Worm (Caenorhabditis elegans) whole organism, L1 larva: ENCODE measurements around the gene F58D2.5.

Source experiments
- C04F5.9 ChIP-seq: sonication (generic microtip); optimal IDR thresholded peaks from 2 replicates; lab custom pipeline; 2016; ENCODE audit warnings: missing genetic modification characterization, missing compliant biosample characterization
- F16B12.6 ChIP-seq: fragments of 150-350 bp; optimal IDR thresholded peaks from 2 replicates; lab custom pipeline; 2014; ENCODE audit warnings: missing biosample characterization, missing genetic modification characterization
- Y116A8C.19 ChIP-seq: sonication (generic microtip); optimal IDR thresholded peaks from 2 replicates; lab custom pipeline; 2016; ENCODE audit warnings: missing compliant biosample characterization, missing genetic modification characterization, borderline replicate concordance
- aha-1 ChIP-seq: fragments of 150-350 bp; optimal IDR thresholded peaks from 2 replicates; lab custom pipeline; 2014; ENCODE audit warnings: missing biosample characterization, missing genetic modification characterization
- aly-2 ChIP-seq: fragments of 150-350 bp; optimal IDR thresholded peaks from 2 replicates; lab custom pipeline; 2014; ENCODE audit warnings: missing biosample characterization, missing genetic modification characterization
- ama-1 ChIP-seq: fragments of 150-350 bp; optimal IDR thresholded peaks from 2 replicates; lab custom pipeline; 2014
- blmp-1 ChIP-seq: fragments of 150-350 bp; optimal IDR thresholded peaks from 2 replicates; lab custom pipeline; 2014; ENCODE audit warnings: missing biosample characterization, missing genetic modification characterization
- ceh-88 ChIP-seq: fragments of 200-800 bp; sonication (Bioruptor generic); IDR thresholded peaks from 2 replicates; pipeline ENCODE4 v1.3.6; 2022; ENCODE audit warnings: missing genetic modification characterization, missing compliant biosample characterization
- dsc-1 ChIP-seq: sonication (generic microtip); optimal IDR thresholded peaks from 2 replicates; lab custom pipeline; 2016; ENCODE audit warnings: mild to moderate bottlenecking, missing genetic modification characterization, missing compliant biosample characterization
- efl-1 ChIP-seq, 4 experiments: fragments of 150-350 bp; optimal IDR thresholded peaks in 3 of 4; peaks in 1 of 4; 1 replicate in 1 of 4; 2 replicates in 3 of 4; lab custom pipeline; 2014; ENCODE audit warnings: missing biosample characterization in 2 of 4, missing genetic modification characterization in 2 of 4, missing genetic modification reagents in 2 of 4
- elt-3 ChIP-seq, 6 experiments: fragments of 150-350 bp in 1 of 6; sonication (generic microtip); optimal IDR thresholded peaks; 2 replicates each; lab custom pipeline; 2017 to 2018; ENCODE audit warnings: missing biosample characterization in 6 of 6, missing genetic modification characterization in 6 of 6, inconsistent platforms in 1 of 6
- ets-5 ChIP-seq: fragments of 200-800 bp; sonication (Bioruptor generic); IDR thresholded peaks from 2 replicates; pipeline ENCODE4 v1.3.6; 2022; ENCODE audit warnings: missing genetic modification characterization, missing compliant biosample characterization
- fkh-4 ChIP-seq: sonication (generic microtip); optimal IDR thresholded peaks from 2 replicates; lab custom pipeline; 2016; ENCODE audit warnings: missing compliant biosample characterization, missing genetic modification characterization, borderline replicate concordance
- fkh-8 ChIP-seq: sonication (generic microtip); optimal IDR thresholded peaks from 2 replicates; lab custom pipeline; 2016; ENCODE audit warnings: mild to moderate bottlenecking, missing genetic modification characterization, missing compliant biosample characterization
- fos-1 ChIP-seq: fragments of 150-350 bp; optimal IDR thresholded peaks from 2 replicates; lab custom pipeline; 2014; ENCODE audit warnings: missing biosample characterization, missing genetic modification characterization
- grh-1 ChIP-seq: fragments of 200-800 bp; sonication (Bioruptor generic); IDR thresholded peaks from 2 replicates; pipeline ENCODE4 v1.3.6; 2022; ENCODE audit warnings: missing genetic modification reagents, missing genetic modification characterization, missing compliant biosample characterization
- hlh-17 ChIP-seq: fragments of 200-800 bp; sonication (Bioruptor generic); optimal IDR thresholded peaks from 2 replicates; lab custom pipeline; 2018; ENCODE audit warnings: missing genetic modification characterization, mild to moderate bottlenecking, missing compliant biosample characterization, moderate library complexity, borderline replicate concordance
- irx-1 ChIP-seq: sonication (generic microtip); optimal IDR thresholded peaks from 2 replicates; lab custom pipeline; 2016; ENCODE audit warnings: missing genetic modification characterization, missing compliant biosample characterization
- isw-1 ChIP-seq: fragments of 200-800 bp; sonication (Bioruptor generic); IDR thresholded peaks from 2 replicates; pipeline ENCODE4 v1.3.6; 2022; ENCODE audit warnings: missing genetic modification characterization, missing compliant biosample characterization
- jun-1 ChIP-seq: fragments of 150-350 bp; optimal IDR thresholded peaks from 2 replicates; lab custom pipeline; 2014; ENCODE audit warnings: missing biosample characterization, missing genetic modification reagents, missing genetic modification characterization
- lin-13 ChIP-seq: fragments of 150-350 bp; optimal IDR thresholded peaks from 2 replicates; lab custom pipeline; 2014; ENCODE audit warnings: missing biosample characterization, missing genetic modification reagents, missing genetic modification characterization
- lir-3 ChIP-seq: sonication (generic microtip); optimal IDR thresholded peaks from 2 replicates; lab custom pipeline; 2016; ENCODE audit warnings: mild to moderate bottlenecking, missing genetic modification characterization, moderate library complexity, missing compliant biosample characterization; ENCODE audit not compliant: poor library complexity
- mab-9 ChIP-seq: fragments of 200-800 bp; sonication (Bioruptor generic); IDR thresholded peaks from 2 replicates; pipeline ENCODE4 v1.3.6; 2022; ENCODE audit warnings: missing genetic modification reagents, missing genetic modification characterization, missing compliant biosample characterization
- mdl-1 ChIP-seq, 2 experiments: fragments of 150-350 bp; optimal IDR thresholded peaks; 2 replicates each; lab custom pipeline; 2014 to 2017; ENCODE audit warnings: missing biosample characterization in 2 of 2, missing genetic modification characterization in 2 of 2, inconsistent platforms in 1 of 2
- nhr-19 ChIP-seq: fragments of 200-800 bp; sonication (Bioruptor generic); conservative IDR thresholded peaks from 2 replicates; pipeline ENCODE4 v1.3.6; 2022; ENCODE audit warnings: missing genetic modification characterization, missing compliant biosample characterization
- nhr-28 ChIP-seq: fragments of 150-350 bp; optimal IDR thresholded peaks from 2 replicates; lab custom pipeline; 2014; ENCODE audit warnings: missing biosample characterization, missing genetic modification characterization
- nhr-47 ChIP-seq: sonication (generic microtip); optimal IDR thresholded peaks from 2 replicates; lab custom pipeline; 2016; ENCODE audit warnings: mild to moderate bottlenecking, missing genetic modification characterization, moderate library complexity, missing compliant biosample characterization
- nhr-71 ChIP-seq: sonication (generic microtip); optimal IDR thresholded peaks from 2 replicates; lab custom pipeline; 2016; ENCODE audit warnings: mild to moderate bottlenecking, missing genetic modification characterization, moderate library complexity, missing compliant biosample characterization
- nhr-77 ChIP-seq: fragments of 150-350 bp; optimal IDR thresholded peaks from 2 replicates; lab custom pipeline; 2014; ENCODE audit warnings: missing biosample characterization, missing genetic modification characterization
- nhr-84 ChIP-seq: sonication (generic microtip); optimal IDR thresholded peaks from 2 replicates; lab custom pipeline; 2017; ENCODE audit warnings: missing biosample characterization, missing genetic modification characterization
- nhr-85 ChIP-seq: sonication (generic microtip); peaks from one replicate; lab custom pipeline; 2016; ENCODE audit warnings: missing genetic modification characterization, inconsistent platforms, missing compliant biosample characterization
- nhr-90 ChIP-seq: sonication (generic microtip); optimal IDR thresholded peaks from 2 replicates; lab custom pipeline; 2016; ENCODE audit warnings: mild to moderate bottlenecking, missing genetic modification characterization, missing compliant biosample characterization; ENCODE audit not compliant: poor library complexity
- pag-3 ChIP-seq: sonication (generic microtip); optimal IDR thresholded peaks from 2 replicates; lab custom pipeline; 2017; ENCODE audit warnings: missing genetic modification characterization, mild to moderate bottlenecking, missing compliant biosample characterization, antibody characterized with exemption, borderline replicate concordance; ENCODE audit not compliant: insufficient read depth
- skn-1 ChIP-seq: fragments of 150-350 bp; optimal IDR thresholded peaks from 2 replicates; lab custom pipeline; 2014; ENCODE audit warnings: missing biosample characterization, missing genetic modification characterization
- snpc-4 ChIP-seq: fragments of 150-350 bp; optimal IDR thresholded peaks from 2 replicates; lab custom pipeline; 2014; ENCODE audit warnings: missing biosample characterization, missing genetic modification characterization
- snu-23 ChIP-seq: sonication (generic microtip); optimal IDR thresholded peaks from 2 replicates; lab custom pipeline; 2016; ENCODE audit warnings: missing genetic modification characterization, missing compliant biosample characterization
- sptf-1 ChIP-seq: fragments of 150-350 bp; optimal IDR thresholded peaks from 2 replicates; lab custom pipeline; 2014; ENCODE audit warnings: missing biosample characterization, missing genetic modification characterization
- sup-37 ChIP-seq: fragments of 200-800 bp; sonication (Bioruptor generic); optimal IDR thresholded peaks from 2 replicates; lab custom pipeline; 2018; ENCODE audit warnings: mild to moderate bottlenecking, missing genetic modification characterization, missing compliant biosample characterization
- tlp-1 ChIP-seq: fragments of 150-350 bp; optimal IDR thresholded peaks from 2 replicates; lab custom pipeline; 2014; ENCODE audit warnings: missing biosample characterization, missing genetic modification characterization
- unc-130 ChIP-seq: fragments of 150-350 bp; optimal IDR thresholded peaks from 2 replicates; lab custom pipeline; 2017; ENCODE audit warnings: missing biosample characterization, missing genetic modification characterization, inconsistent platforms
- unc-86 ChIP-seq: sonication (generic microtip); optimal IDR thresholded peaks from 2 replicates; lab custom pipeline; 2016; ENCODE audit warnings: missing genetic modification characterization, missing compliant biosample characterization
- unc-98 ChIP-seq: fragments of 200-800 bp; sonication (Bioruptor generic); IDR thresholded peaks from 2 replicates; pipeline ENCODE4 v1.3.6; 2022; ENCODE audit warnings: missing genetic modification characterization, missing compliant biosample characterization
- xbp-1 ChIP-seq: sonication (generic microtip); optimal IDR thresholded peaks from 2 replicates; lab custom pipeline; 2016; ENCODE audit warnings: missing genetic modification characterization, missing compliant biosample characterization
- ztf-11 ChIP-seq, 2 experiments: sonication (generic microtip); optimal IDR thresholded peaks; 2 replicates each; lab custom pipeline; 2016 to 2017; ENCODE audit warnings: missing genetic modification characterization in 2 of 2, missing biosample characterization in 1 of 2, missing compliant biosample characterization in 1 of 2
- ztf-4 ChIP-seq: fragments of 150-350 bp; optimal IDR thresholded peaks from 2 replicates; lab custom pipeline; 2014; ENCODE audit warnings: missing biosample characterization, missing genetic modification characterization

Gene F58D2.5

ce11 chrIV:13193239-13193638 is at the start of gene F58D2.5:
Gene F58D2.5, minus strand, starts transcription at chrIV:13193339.
- TF ChIP-seq lin-13 (GFP tag; lab: Kevin White, UChicago) (no peak), F16B12.6 (tag; lab: Kevin White, UChicago) (no peak), fkh-4 (tag; lab: Kevin White, UChicago) (no peak), grh-1 (GFP tag; lab: Robert Waterston, UW) (no peak), unc-86 (tag; lab: Kevin White, UChicago) (no peak), nhr-47 (tag; lab: Kevin White, UChicago) (no peak), skn-1 (tag; lab: Kevin White, UChicago) (no peak), jun-1 (no peak), lir-3 (tag; lab: Kevin White, UChicago) (no peak)

ce11 chrIV:13241340-13241739 is 48.2 kb upstream of the F58D2.5 start:
- TF ChIP-seq nhr-84 (tag; lab: Kevin White, UChicago) (no peak), ets-5 (GFP tag; lab: Robert Waterston, UW) (no peak), fkh-4 (tag; lab: Kevin White, UChicago) (no peak), mab-9 (GFP tag; lab: Robert Waterston, UW) (no peak), nhr-28 (no peak), ztf-4 (tag; lab: Kevin White, UChicago) (no peak), lir-3 (tag; lab: Kevin White, UChicago) (no peak), unc-98 (GFP tag; lab: Robert Waterston, UW) (no peak), ceh-88 (GFP tag; lab: Robert Waterston, UW) (no peak), aly-2 (tag; lab: Kevin White, UChicago) (no peak), nhr-90 (tag; lab: Kevin White, UChicago) (no peak), sup-37 (GFP tag; lab: Kevin White, UChicago) (no peak), isw-1 (GFP tag; lab: Robert Waterston, UW) (no peak), ama-1 (no peak), unc-130 (tag; lab: Kevin White, UChicago) (no peak)

- TF ChIP-seq xbp-1 (tag; lab: Kevin White, UChicago): no peak
- TF ChIP-seq fkh-8 (tag; lab: Kevin White, UChicago): no peak
- no peak for TF ChIP-seq snu-23 (GFP tag; lab: Kevin White, UChicago)
- TF ChIP-seq hlh-17: no peak
- TF ChIP-seq Y116A8C.19 (tag; lab: Kevin White, UChicago): no peak
- no peak for TF ChIP-seq nhr-47 (tag; lab: Kevin White, UChicago)
- TF ChIP-seq dsc-1 (tag; lab: Kevin White, UChicago): no peak
- TF ChIP-seq tlp-1 (tag; lab: Kevin White, UChicago): no peak
These were observed 47.7 kb upstream of the F58D2.5 start, which contains the start of gene lin-54 for ce11 chrIV:13240842-13241143. Gene lin-54, plus strand, starts transcription at chrIV:13241044.

- TF ChIP-seq efl-1 (optimal IDR thresholded peaks at IDR 0.05; lab: Kevin White, UChicago) (peak; percentile 98), efl-1 (GFP tag; optimal IDR thresholded peaks at IDR 0.05 in 1 of 2; lab: Kevin White, UChicago) (peak; percentile 93 to 100), unc-130 (tag; lab: Kevin White, UChicago) (peak; percentile 100), nhr-71 (tag; lab: Kevin White, UChicago) (peak; percentile 100), nhr-19 (GFP tag; lab: Robert Waterston, UW) (peak; percentile 99), irx-1 (tag; lab: Kevin White, UChicago) (peak; percentile 99), elt-3 (tag; optimal IDR thresholded peaks at IDR 0.05; lab: Kevin White, UChicago) (peak; percentile 86 to 99 (median 98)), fkh-4 (tag; lab: Kevin White, UChicago) (peak; percentile 95), aly-2 (tag; lab: Kevin White, UChicago) (peak; percentile 93), sptf-1 (tag; lab: Kevin White, UChicago) (no peak), pag-3 (no peak), aha-1 (tag; lab: Kevin White, UChicago) (peak; percentile 86), ztf-11 (tag; optimal IDR thresholded peaks at IDR 0.05; lab: Kevin White, UChicago) (peak in 1 of 2 experiments; percentile 96), C04F5.9 (tag; lab: Kevin White, UChicago) (peak; percentile 97), blmp-1 (peak; percentile 83), hlh-17 (no peak), nhr-85 (tag; lab: Kevin White, UChicago) (peak; percentile 99), snpc-4 (tag; lab: Kevin White, UChicago) (peak; percentile 92), isw-1 (GFP tag; lab: Robert Waterston, UW) (peak; percentile 99), nhr-77 (tag; lab: Kevin White, UChicago) (peak; percentile 98), mdl-1 (tag; optimal IDR thresholded peaks at IDR 0.05; lab: Kevin White, UChicago) (peak; percentile 2 to 98), grh-1 (GFP tag; lab: Robert Waterston, UW) (peak; percentile 97), sup-37 (GFP tag; lab: Kevin White, UChicago) (peak; percentile 97), fos-1 (tag; lab: Kevin White, UChicago) (peak; percentile 97)
These were observed 47.1 kb upstream of the F58D2.5 start, which contains the start of gene rpl-12 for ce11 chrIV:13240078-13240841. Gene rpl-12, minus strand, starts transcription at chrIV:13240651.
